Worm (Caenorhabditis elegans) whole organism, late embryonic: ENCODE results near the gene spp-29.
A peak's percentile ranks its signal among the peaks of the same experiment; 100 is the strongest.

Experiments
- C38D4.7 ChIP-seq: fragments of 200-800 bp; sonication (Bioruptor generic); optimal IDR thresholded peaks from 2 replicates; lab custom pipeline; 2018; ENCODE audit warnings: mild to moderate bottlenecking, missing genetic modification characterization, moderate library complexity, missing compliant biosample characterization
- F13H6.1 ChIP-seq: sonication (generic microtip); optimal IDR thresholded peaks from 2 replicates; lab custom pipeline; 2016; ENCODE audit warnings: missing genetic modification characterization, missing compliant biosample characterization
- K02D7.2 ChIP-seq: sonication (generic microtip); optimal IDR thresholded peaks from 2 replicates; lab custom pipeline; 2017; ENCODE audit warnings: mild to moderate bottlenecking, missing genetic modification characterization, missing compliant biosample characterization
- T23F11.4 ChIP-seq: fragments of 200-800 bp; sonication (Bioruptor generic); optimal IDR thresholded peaks from 2 replicates; lab custom pipeline; 2018; ENCODE audit warnings: mild to moderate bottlenecking, missing genetic modification characterization, missing compliant biosample characterization
- ahr-1 ChIP-seq: sonication (generic microtip); optimal IDR thresholded peaks from 2 replicates; lab custom pipeline; 2016; ENCODE audit warnings: missing genetic modification characterization, missing compliant biosample characterization
- ama-1 ChIP-seq: fragments of 150-350 bp; optimal IDR thresholded peaks from 2 replicates; lab custom pipeline; 2014
- ceh-14 ChIP-seq: sonication (generic microtip); optimal IDR thresholded peaks from 2 replicates; lab custom pipeline; 2016; ENCODE audit warnings: missing genotype, missing genetic modification characterization, missing compliant biosample characterization
- ceh-18 ChIP-seq: sonication (generic microtip); optimal IDR thresholded peaks from 2 replicates; lab custom pipeline; 2016; ENCODE audit warnings: missing genetic modification characterization, missing compliant biosample characterization
- ceh-22 ChIP-seq: sonication (generic microtip); optimal IDR thresholded peaks from 2 replicates; lab custom pipeline; 2017; ENCODE audit warnings: missing biosample characterization, missing genetic modification characterization
- ceh-30 ChIP-seq: fragments of 150-350 bp; optimal IDR thresholded peaks from 2 replicates; lab custom pipeline; 2014; ENCODE audit warnings: missing biosample characterization, missing genetic modification characterization
- ceh-31 ChIP-seq: sonication (generic microtip); optimal IDR thresholded peaks from 2 replicates; lab custom pipeline; 2016; ENCODE audit warnings: missing genetic modification characterization, missing compliant biosample characterization
- ceh-45 ChIP-seq: fragments of 200-800 bp; sonication (Bioruptor generic); IDR thresholded peaks from 2 replicates; pipeline ENCODE4 v1.3.6; 2022; ENCODE audit warnings: missing genetic modification reagents, missing genetic modification characterization, missing compliant biosample characterization
- ceh-48 ChIP-seq: sonication (generic microtip); optimal IDR thresholded peaks from 2 replicates; lab custom pipeline; 2016; ENCODE audit warnings: missing genetic modification characterization, inconsistent platforms, missing compliant biosample characterization
- che-1 ChIP-seq: sonication (generic microtip); optimal IDR thresholded peaks from 2 replicates; lab custom pipeline; 2016; ENCODE audit warnings: mild to moderate bottlenecking, missing genetic modification characterization, missing compliant biosample characterization
- dmd-4 ChIP-seq: sonication (generic microtip); optimal IDR thresholded peaks from 2 replicates; lab custom pipeline; 2016; ENCODE audit warnings: borderline replicate concordance, missing genetic modification characterization, missing compliant biosample characterization
- elt-2 ChIP-seq: sonication (generic microtip); optimal IDR thresholded peaks from 2 replicates; lab custom pipeline; 2016; ENCODE audit warnings: missing genetic modification reagents, missing genetic modification characterization, missing compliant biosample characterization
- fkh-6 ChIP-seq: sonication (generic microtip); optimal IDR thresholded peaks from 2 replicates; lab custom pipeline; 2016; ENCODE audit warnings: missing genetic modification characterization, missing compliant biosample characterization
- gmeb-2 ChIP-seq: sonication (generic microtip); optimal IDR thresholded peaks from 2 replicates; lab custom pipeline; 2016; ENCODE audit warnings: missing genetic modification characterization, inconsistent platforms, missing compliant biosample characterization
- hlh-13 ChIP-seq: fragments of 200-800 bp; sonication (Bioruptor generic); optimal IDR thresholded peaks from 2 replicates; lab custom pipeline; 2018; ENCODE audit warnings: mild to moderate bottlenecking, missing genetic modification characterization, missing compliant biosample characterization
- hlh-15 ChIP-seq: sonication (generic microtip); optimal IDR thresholded peaks from 2 replicates; lab custom pipeline; 2016; ENCODE audit warnings: missing genetic modification characterization, missing compliant biosample characterization
- hlh-6 ChIP-seq: sonication (generic microtip); optimal IDR thresholded peaks from 2 replicates; lab custom pipeline; 2016; ENCODE audit warnings: missing genotype, missing genetic modification characterization, missing compliant biosample characterization
- hlh-8 ChIP-seq: sonication (generic microtip); optimal IDR thresholded peaks from 2 replicates; lab custom pipeline; 2016; ENCODE audit warnings: missing genotype, missing genetic modification characterization, missing compliant biosample characterization
- nfya-1 ChIP-seq: sonication (generic microtip); optimal IDR thresholded peaks from 2 replicates; lab custom pipeline; 2017; ENCODE audit warnings: missing genetic modification characterization, mild to moderate bottlenecking, missing compliant biosample characterization, antibody characterized with exemption, moderate library complexity
- nhr-11 ChIP-seq: fragments of 150-350 bp; optimal IDR thresholded peaks from 2 replicates; lab custom pipeline; 2014; ENCODE audit warnings: missing biosample characterization, missing genetic modification characterization
- odd-2 ChIP-seq: sonication (generic microtip); optimal IDR thresholded peaks from 2 replicates; lab custom pipeline; 2017; ENCODE audit warnings: antibody characterized with exemption, mild to moderate bottlenecking, missing genetic modification characterization, missing compliant biosample characterization
- pag-3 ChIP-seq: sonication (generic microtip); optimal IDR thresholded peaks from 2 replicates; lab custom pipeline; 2016; ENCODE audit warnings: missing compliant biosample characterization, missing genetic modification characterization, borderline replicate concordance
- pax-1 ChIP-seq: fragments of 150-350 bp; optimal IDR thresholded peaks from 2 replicates; lab custom pipeline; 2014; ENCODE audit warnings: missing biosample characterization, missing genetic modification characterization
- pha-2 ChIP-seq: sonication (generic microtip); optimal IDR thresholded peaks from 2 replicates; lab custom pipeline; 2017; ENCODE audit warnings: mild to moderate bottlenecking, missing genetic modification characterization, missing compliant biosample characterization
- pqm-1 ChIP-seq: sonication (generic microtip); optimal IDR thresholded peaks from 2 replicates; lab custom pipeline; 2016; ENCODE audit warnings: missing genetic modification characterization, missing compliant biosample characterization
- pros-1 ChIP-seq: fragments of 150-350 bp; optimal IDR thresholded peaks from 2 replicates; lab custom pipeline; 2014; ENCODE audit warnings: missing biosample characterization, missing genetic modification reagents, missing genetic modification characterization
- rnt-1 ChIP-seq: sonication (generic microtip); optimal IDR thresholded peaks from 2 replicates; lab custom pipeline; 2016; ENCODE audit warnings: missing genetic modification characterization, missing compliant biosample characterization
- sox-2 ChIP-seq: fragments of 200-800 bp; sonication (Bioruptor generic); IDR thresholded peaks from 2 replicates; pipeline ENCODE4 v1.3.6; 2022; ENCODE audit warnings: missing genetic modification reagents, missing genetic modification characterization, missing compliant biosample characterization
- sox-4 ChIP-seq: sonication (generic microtip); optimal IDR thresholded peaks from 2 replicates; lab custom pipeline; 2017; ENCODE audit warnings: mild to moderate bottlenecking, missing genetic modification characterization, inconsistent platforms, missing compliant biosample characterization
- unc-3 ChIP-seq, 2 experiments: fragments of 200-800 bp in 1 of 2; sonication (Bioruptor generic) in 1 of 2; sonication (generic microtip) in 1 of 2; conservative IDR thresholded peaks in 1 of 2; optimal IDR thresholded peaks in 1 of 2; 2 replicates each; pipeline versions ENCODE4 v1.3.6 to Lab custom; 2016 to 2022; ENCODE audit warnings: missing compliant biosample characterization in 2 of 2, missing genetic modification characterization in 2 of 2, missing genetic modification reagents in 1 of 2
- unc-55 ChIP-seq: sonication (generic microtip); optimal IDR thresholded peaks from 2 replicates; lab custom pipeline; 2017; ENCODE audit warnings: missing biosample characterization, missing genetic modification reagents, missing genetic modification characterization
- unc-86 ChIP-seq: sonication (generic microtip); optimal IDR thresholded peaks from 2 replicates; lab custom pipeline; 2016; ENCODE audit warnings: missing genetic modification characterization, missing compliant biosample characterization
- ztf-16 ChIP-seq: sonication (generic microtip); optimal IDR thresholded peaks from 2 replicates; lab custom pipeline; 2017; ENCODE audit warnings: missing genetic modification characterization, missing compliant biosample characterization

Gene spp-29

ce11 chrV:17714330-17714729 lies 17.7 kb upstream of the spp-29 start, which contains the start of gene twk-33:
Gene twk-33 (minus strand): TSS chrV:17714377.
- TF ChIP-seq elt-2 (peak; percentile 98), sox-2 (no peak), ceh-18 (no peak), hlh-15 (tag; lab: Kevin White, UChicago) (no peak), hlh-13 (GFP tag; lab: Kevin White, UChicago) (no peak), nhr-11 (tag; lab: Kevin White, UChicago) (no peak)

DNA sequence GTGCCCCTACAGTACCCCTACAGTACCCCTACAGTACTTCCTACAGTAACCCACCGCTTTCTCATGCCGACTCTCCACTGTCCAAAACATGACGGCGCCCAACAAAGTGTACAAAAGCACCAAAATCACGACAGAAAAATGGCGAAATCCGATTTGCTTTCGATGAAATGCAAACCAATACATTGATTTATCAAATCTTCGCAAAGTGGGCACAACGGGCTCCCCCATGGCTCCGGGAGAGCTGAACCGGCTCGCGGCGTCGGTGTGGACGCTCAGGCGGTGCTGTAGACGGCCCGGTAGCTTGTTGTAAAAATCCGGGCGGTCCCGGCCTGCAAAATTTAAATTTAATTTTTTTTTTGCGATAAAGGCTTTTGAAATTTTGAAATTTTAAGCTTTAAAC lies 15.7 kb upstream of the spp-29 start:
- TF ChIP-seq unc-55 (GFP tag; lab: Kevin White, UChicago), result no peak
- no peak for TF ChIP-seq elt-2
- TF ChIP-seq nhr-11 (tag; lab: Kevin White, UChicago), result no peak
- TF ChIP-seq ceh-45 (GFP tag; lab: Robert Waterston, UW), result no peak
- no peak for TF ChIP-seq hlh-6 (tag; lab: Kevin White, UChicago)
- TF ChIP-seq pqm-1 (tag; lab: Kevin White, UChicago), result no peak
- TF ChIP-seq odd-2 (tag; lab: Kevin White, UChicago), result no peak
- TF ChIP-seq fkh-6 (tag; lab: Kevin White, UChicago), result no peak
- TF ChIP-seq rnt-1, result no peak
- no peak for TF ChIP-seq pha-2 (tag; lab: Kevin White, UChicago)
- TF ChIP-seq ceh-22 (tag; lab: Kevin White, UChicago), result no peak
- no peak for TF ChIP-seq ztf-16 (tag; lab: Kevin White, UChicago)
- TF ChIP-seq ceh-48, result no peak
- TF ChIP-seq ahr-1 (tag; lab: Kevin White, UChicago), result no peak
- no peak for TF ChIP-seq C38D4.7 (GFP tag; lab: Kevin White, UChicago)
- TF ChIP-seq ceh-31 (tag; lab: Kevin White, UChicago), result no peak
- no peak for TF ChIP-seq T23F11.4 (GFP tag; lab: Kevin White, UChicago)
- no peak for TF ChIP-seq dmd-4 (tag; lab: Kevin White, UChicago)
- TF ChIP-seq, all 69 proteins: peak for 0

DNA sequence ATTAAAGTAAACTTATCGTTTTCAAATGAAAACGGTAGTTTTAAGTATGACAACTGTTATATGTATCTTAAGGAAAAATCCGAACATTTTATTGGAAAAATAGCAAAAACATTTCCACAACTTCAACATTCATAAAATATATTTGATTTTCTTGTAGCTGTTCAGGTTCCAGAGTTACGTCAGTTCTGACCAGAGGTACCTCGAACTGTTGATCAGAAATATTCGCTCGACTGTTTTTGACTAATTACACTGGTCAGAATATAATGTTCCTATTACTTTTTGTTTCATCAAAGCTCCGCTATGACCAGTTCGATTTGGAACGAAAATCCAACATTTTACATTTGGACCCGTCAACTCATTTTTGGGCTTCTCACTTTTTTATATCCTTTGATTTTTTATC lies 10.4 kb upstream of the spp-29 start, which contains the start of gene srh-31:
Gene srh-31, plus strand, starts transcription at position 301 of the 400 bp plus-strand sequence.
- TF ChIP-seq hlh-13 (GFP tag; lab: Kevin White, UChicago) (no peak), ceh-31 (tag; lab: Kevin White, UChicago) (no peak), pros-1 (tag; lab: Kevin White, UChicago) (no peak), pqm-1 (tag; lab: Kevin White, UChicago) (no peak), nfya-1 (no peak), ceh-14 (tag; lab: Kevin White, UChicago) (no peak)

DNA sequence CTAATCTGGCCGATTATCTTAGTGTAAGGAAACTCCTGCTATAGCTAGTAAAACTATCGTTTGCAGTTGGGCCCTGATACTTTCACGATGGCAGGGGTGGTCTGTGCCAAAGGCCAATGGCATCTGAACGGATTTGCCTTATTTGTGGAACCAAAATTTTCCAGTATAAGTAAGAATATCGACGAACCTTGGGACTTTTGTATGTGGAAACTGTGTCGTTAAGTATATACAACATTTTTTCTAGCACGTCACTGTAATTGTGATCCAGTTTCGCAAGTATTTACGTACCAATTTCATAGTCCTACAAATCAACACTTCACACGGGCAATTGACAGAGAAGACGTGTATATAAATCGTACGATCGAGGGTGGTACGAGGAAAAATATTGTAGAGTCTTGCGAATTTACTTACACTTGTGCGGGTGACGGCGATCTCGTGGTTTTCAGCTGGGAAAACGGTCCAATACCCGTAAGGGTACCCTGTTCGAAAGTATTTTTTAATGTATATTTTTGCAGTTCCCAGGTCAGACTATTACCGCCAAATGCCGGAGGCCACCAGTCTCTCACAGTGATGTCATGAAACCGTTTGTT lies 9.7 kb upstream of the spp-29 start:
- TF ChIP-seq ceh-30 (tag; lab: Kevin White, UChicago) (no peak), gmeb-2 (no peak), pag-3 (tag; lab: Kevin White, UChicago) (no peak), F13H6.1 (tag; lab: Kevin White, UChicago) (no peak), unc-3 (GFP tag; conservative IDR thresholded peaks at IDR 0.05; lab: Robert Waterston, UW) (no peak), unc-3 (tag; optimal IDR thresholded peaks at IDR 0.05; lab: Kevin White, UChicago) (no peak), sox-4 (no peak), ceh-22 (tag; lab: Kevin White, UChicago) (no peak), ama-1 (lab: Kevin White, UChicago) (no peak), C38D4.7 (GFP tag; lab: Kevin White, UChicago) (no peak), pqm-1 (tag; lab: Kevin White, UChicago) (no peak), hlh-8 (tag; lab: Kevin White, UChicago) (no peak), pros-1 (tag; lab: Kevin White, UChicago) (no peak), che-1 (tag; lab: Kevin White, UChicago) (no peak), dmd-4 (tag; lab: Kevin White, UChicago) (no peak), nfya-1 (no peak), fkh-6 (tag; lab: Kevin White, UChicago) (no peak), K02D7.2 (no peak), pax-1 (tag; lab: Kevin White, UChicago) (no peak), unc-86 (tag; lab: Kevin White, UChicago) (no peak)
